Fruit fly (Drosophila melanogaster): ENCODE data around the gene yin.

DNA sequence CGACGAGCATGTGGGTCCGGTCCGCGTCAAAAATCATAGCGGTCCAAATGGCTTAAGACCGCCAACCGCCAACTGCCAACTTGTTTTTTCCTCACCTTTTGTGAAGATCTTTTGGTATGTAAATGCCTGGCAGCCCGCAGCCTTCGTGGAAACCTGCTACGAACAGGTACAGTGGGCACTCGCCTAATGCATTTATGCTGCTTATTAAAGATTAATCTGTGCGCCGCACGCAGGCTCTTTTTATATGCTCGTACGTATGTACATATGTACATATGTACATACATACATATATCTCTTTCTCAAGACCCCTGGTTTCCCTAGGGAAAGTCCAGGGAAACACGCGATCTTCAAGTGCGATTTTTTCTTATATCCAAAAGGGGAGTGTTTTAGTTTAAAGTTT, 25.3 kb downstream of the yin start:
- TF ChIP-seq h (optimal IDR thresholded peaks at IDR 0.05) (no peak), insv (optimal IDR thresholded peaks at IDR 0.05) (no peak), psq (optimal IDR thresholded peaks at IDR 0.05) (no peak), ttk (optimal IDR thresholded peaks at IDR 0.05) (no peak), Sin3A (optimal IDR thresholded peaks at IDR 0.05) (no peak)

Measured in Kc167 (cell line).